Fruit fly (Drosophila melanogaster): ENCODE data around the gene CG17224.
A peak's percentile ranks its signal among the peaks of the same experiment; 100 is the strongest.

Gene CG17224

DNA sequence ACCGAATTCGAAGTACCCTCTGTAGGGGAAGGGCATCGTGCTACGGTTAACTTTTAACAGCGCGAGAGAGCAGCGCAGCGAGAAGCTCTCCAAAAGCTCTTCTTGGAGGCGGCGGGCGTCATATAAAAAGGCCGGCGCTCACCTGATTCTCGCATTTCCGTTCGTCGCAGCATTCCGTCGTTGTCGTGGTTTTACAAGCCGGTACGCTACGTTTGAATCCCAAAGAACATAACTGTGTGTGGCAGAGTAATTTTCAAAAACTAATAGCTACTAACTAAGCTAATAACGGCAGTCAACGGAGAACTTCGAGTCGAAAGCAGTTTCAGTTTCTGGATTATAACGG lies 38.3 kb upstream of the CG17224 start, which contains the start of gene FASN1:
FASN1 (plus strand) TSS at position 151 of the 343 bp plus-strand sequence.
- TF ChIP-seq Rel (GFP tag; optimal IDR thresholded peaks at IDR 0.05) (no peak), Rel (tag; optimal IDR thresholded peaks at IDR 0.05) (peak; percentile 47), Dif (GFP tag; optimal IDR thresholded peaks at IDR 0.05; ENCODE audit: partially characterized antibody) (peak; percentile 72), Jra (GFP tag; optimal IDR thresholded peaks at IDR 0.05) (peak; percentile 48), rgr (GFP tag; optimal IDR thresholded peaks at IDR 0.05) (peak; percentile 26), lola (GFP tag; optimal IDR thresholded peaks at IDR 0.05) (no peak), h (GFP tag; optimal IDR thresholded peaks at IDR 0.05) (peak; percentile 23), Sp1 (GFP tag; optimal IDR thresholded peaks at IDR 0.05) (peak; percentile 27), HLH106 (tag; optimal IDR thresholded peaks at IDR 0.05) (peak; percentile 29), ey (GFP tag; optimal IDR thresholded peaks at IDR 0.05) (no peak), Vsx2 (GFP tag; optimal IDR thresholded peaks at IDR 0.05; ENCODE audit: partially characterized antibody) (no peak), Hr83 (GFP tag; optimal IDR thresholded peaks at IDR 0.05; ENCODE audit: poor library complexity, severe bottlenecking) (peak; percentile 70), br (GFP tag; optimal IDR thresholded peaks at IDR 0.05) (peak; percentile 17)

DNA sequence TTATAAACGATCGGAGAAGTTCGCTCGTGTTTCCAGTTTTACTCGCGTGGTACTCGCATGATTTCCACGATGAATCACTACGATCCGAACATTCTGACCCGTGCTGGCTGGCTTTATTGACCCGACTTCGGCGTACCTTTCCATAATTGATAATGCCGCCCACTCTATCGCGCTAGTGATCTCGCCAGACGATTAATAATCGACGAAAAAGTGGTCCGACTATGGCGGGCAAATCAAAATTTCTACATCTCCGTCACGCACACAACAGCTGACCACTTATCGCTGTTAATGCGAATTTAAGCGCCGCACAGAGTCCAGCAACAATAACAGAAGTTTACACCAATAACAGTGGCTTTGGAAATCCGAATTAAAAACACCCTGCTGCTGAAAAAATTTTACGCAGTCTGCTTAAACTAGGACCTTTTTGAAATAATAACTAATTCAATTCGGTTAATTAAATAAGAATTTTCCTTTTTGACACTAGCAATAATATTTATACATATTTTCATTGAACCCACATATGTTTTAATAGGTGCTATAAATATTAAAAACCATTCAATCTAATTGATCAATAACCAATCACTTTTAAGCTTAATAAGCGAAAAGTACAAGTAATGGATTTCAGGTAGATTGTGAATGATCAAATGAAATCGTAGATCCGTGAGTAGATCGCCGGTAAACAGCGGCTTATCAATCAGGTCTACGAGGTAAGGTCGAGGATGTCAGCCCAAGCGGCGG lies 37.8 kb upstream of the CG17224 start:
- no peak for TF ChIP-seq Dif (GFP tag; optimal IDR thresholded peaks at IDR 0.05; ENCODE audit: partially characterized antibody)
- no peak for TF ChIP-seq Rel (GFP tag; optimal IDR thresholded peaks at IDR 0.05)
- TF ChIP-seq Rel (tag; optimal IDR thresholded peaks at IDR 0.05): peak; percentile 24
- TF ChIP-seq OdsH (GFP tag; optimal IDR thresholded peaks at IDR 0.05): peak; percentile 67
- TF ChIP-seq psq (GFP tag; optimal IDR thresholded peaks at IDR 0.05): peak; percentile 51
- peak; percentile 38 for TF ChIP-seq h (GFP tag; optimal IDR thresholded peaks at IDR 0.05)
- peak; percentile 53 for TF ChIP-seq br (GFP tag; optimal IDR thresholded peaks at IDR 0.05)
- TF ChIP-seq woc (GFP tag; optimal IDR thresholded peaks at IDR 0.05): peak; percentile 95
- no peak for TF ChIP-seq dsf (GFP tag; optimal IDR thresholded peaks at IDR 0.05; ENCODE audit: borderline replicate concordance)
- TF ChIP-seq fru (GFP tag; optimal IDR thresholded peaks at IDR 0.05): peak; percentile 72
- TF ChIP-seq rgr (GFP tag; optimal IDR thresholded peaks at IDR 0.05): peak; percentile 47
- TF ChIP-seq CG9705 (GFP tag; optimal IDR thresholded peaks at IDR 0.05): peak; percentile 33
- peak; percentile 66 for TF ChIP-seq Sp1 (GFP tag; optimal IDR thresholded peaks at IDR 0.05)
- peak; percentile 55 for TF ChIP-seq dmrt93B (GFP tag; optimal IDR thresholded peaks at IDR 0.05)
- TF ChIP-seq HLH106 (tag; optimal IDR thresholded peaks at IDR 0.05): peak; percentile 26
- TF ChIP-seq ey (GFP tag; optimal IDR thresholded peaks at IDR 0.05): peak; percentile 58
- TF ChIP-seq sv (GFP tag; optimal IDR thresholded peaks at IDR 0.05): peak; percentile 60
- TF ChIP-seq sage (GFP tag; optimal IDR thresholded peaks at IDR 0.05): peak; percentile 16
- TF ChIP-seq Vsx2 (GFP tag; optimal IDR thresholded peaks at IDR 0.05; ENCODE audit: partially characterized antibody): no peak
- TF ChIP-seq Hr83 (GFP tag; optimal IDR thresholded peaks at IDR 0.05; ENCODE audit: poor library complexity, severe bottlenecking): no peak
- TF ChIP-seq jim (GFP tag; optimal IDR thresholded peaks at IDR 0.05): no peak
- TF ChIP-seq Dfd (GFP tag; optimal IDR thresholded peaks at IDR 0.05): no peak
- TF ChIP-seq foxo (GFP tag; optimal IDR thresholded peaks at IDR 0.05): peak in 1 of 2 experiments; percentile 70

DNA sequence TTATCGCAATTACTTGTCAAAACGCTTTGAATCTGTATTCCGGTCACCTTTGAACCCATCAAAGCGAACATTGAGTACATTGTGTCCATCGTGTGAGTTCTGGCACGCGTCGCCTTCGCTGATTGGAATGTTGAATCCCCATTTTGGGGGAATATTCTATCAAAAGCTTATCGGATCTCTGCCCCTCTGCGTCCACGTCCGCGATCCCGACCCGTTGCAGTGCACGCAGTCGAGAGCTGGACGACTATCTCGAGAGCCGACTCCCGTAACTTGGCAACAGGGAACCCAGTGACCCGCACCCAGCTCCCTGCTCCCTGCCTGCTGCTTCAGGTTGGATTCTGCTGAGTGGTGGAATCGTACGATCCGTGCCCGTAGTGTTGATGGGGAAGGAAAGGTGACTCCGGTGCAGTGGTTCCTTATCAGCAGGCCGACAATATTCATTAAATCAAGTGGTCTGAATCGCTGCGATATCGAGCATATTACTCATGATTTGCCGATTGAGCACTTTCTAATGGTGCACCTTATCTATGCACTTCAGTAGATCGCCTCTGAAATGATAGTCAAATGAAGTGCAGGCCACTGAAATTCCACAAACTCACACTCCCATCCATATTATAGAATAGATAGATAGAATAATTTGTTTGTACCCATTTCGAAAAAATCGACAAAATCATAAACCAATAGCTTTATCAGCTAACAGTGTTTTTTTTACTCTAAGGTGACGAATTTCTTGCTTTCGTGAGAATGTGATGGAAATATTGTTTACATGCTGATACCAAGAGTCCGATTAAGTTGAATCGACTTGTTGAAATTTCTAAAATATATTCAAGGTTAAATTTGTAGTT lies 26.8 kb upstream of the CG17224 start:
- TF ChIP-seq sage (GFP tag; optimal IDR thresholded peaks at IDR 0.05) (no peak), Rel (GFP tag; optimal IDR thresholded peaks at IDR 0.05) (no peak), Rel (tag; optimal IDR thresholded peaks at IDR 0.05) (peak; percentile 95), Jra (GFP tag; optimal IDR thresholded peaks at IDR 0.05) (no peak), Hr83 (GFP tag; optimal IDR thresholded peaks at IDR 0.05; ENCODE audit: poor library complexity, severe bottlenecking) (peak; percentile 2), h (GFP tag; optimal IDR thresholded peaks at IDR 0.05) (peak; percentile 51), GATAd (GFP tag; optimal IDR thresholded peaks at IDR 0.05) (no peak)

DNA sequence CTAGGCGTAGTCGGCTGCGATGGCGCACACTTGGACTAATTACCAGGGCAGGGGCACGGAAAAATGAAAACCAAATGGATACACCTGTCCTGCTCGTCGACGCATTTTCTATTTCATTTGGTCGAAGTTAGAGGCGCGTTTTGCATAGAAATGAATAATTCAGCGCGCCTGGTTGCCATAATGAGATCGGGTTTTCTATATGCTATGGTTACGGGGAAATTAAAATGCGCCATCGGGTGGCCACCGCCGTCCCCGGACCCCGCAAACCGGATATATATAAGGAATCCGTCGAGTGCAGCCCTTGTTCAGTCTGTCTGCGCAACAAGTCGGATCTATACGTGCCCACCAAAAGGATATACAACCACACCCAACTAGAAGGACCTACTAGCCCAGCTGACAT lies 25.5 kb upstream of the CG17224 start, which contains the start of gene FASN2:
FASN2 (plus strand) TSS at position 301 of the 400 bp plus-strand sequence.
- TF ChIP-seq jim (GFP tag; optimal IDR thresholded peaks at IDR 0.05) (no peak), Mio (GFP tag; optimal IDR thresholded peaks at IDR 0.05) (no peak), pan (optimal IDR thresholded peaks at IDR 0.05) (no peak), Hr83 (GFP tag; optimal IDR thresholded peaks at IDR 0.05; ENCODE audit: poor library complexity, severe bottlenecking) (no peak), Hr78 (GFP tag; optimal IDR thresholded peaks at IDR 0.05) (no peak), h (GFP tag; optimal IDR thresholded peaks at IDR 0.05) (no peak), br (GFP tag; optimal IDR thresholded peaks at IDR 0.05) (no peak), dsf (GFP tag; optimal IDR thresholded peaks at IDR 0.05; ENCODE audit: borderline replicate concordance) (no peak), fru (GFP tag; optimal IDR thresholded peaks at IDR 0.05) (no peak), Abd-B (GFP tag; optimal IDR thresholded peaks at IDR 0.05) (no peak), rgr (GFP tag; optimal IDR thresholded peaks at IDR 0.05) (no peak), foxo (GFP tag; optimal IDR thresholded peaks at IDR 0.05) (no peak), Dif (GFP tag; optimal IDR thresholded peaks at IDR 0.05; ENCODE audit: partially characterized antibody) (no peak), Sp1 (GFP tag; optimal IDR thresholded peaks at IDR 0.05) (no peak), sv (GFP tag; optimal IDR thresholded peaks at IDR 0.05) (no peak), CG9705 (GFP tag; optimal IDR thresholded peaks at IDR 0.05) (no peak), Jra (GFP tag; optimal IDR thresholded peaks at IDR 0.05) (no peak), HLH106 (tag; optimal IDR thresholded peaks at IDR 0.05) (no peak)

Data from whole organism, wandering third instar larva.